Worm (Caenorhabditis elegans) whole organism, L4 larva: ENCODE measurements around the gene C27A2.12.

Source experiments
- F10B5.3 ChIP-seq: sonication (generic microtip); optimal IDR thresholded peaks from 2 replicates; lab custom pipeline; 2016; ENCODE audit warnings: mild to moderate bottlenecking, missing genetic modification characterization, missing compliant biosample characterization
- F26F4.8 ChIP-seq: fragments of 200-800 bp; sonication (Bioruptor generic); conservative IDR thresholded peaks from 2 replicates; pipeline ENCODE4 v1.3.6; 2022; ENCODE audit warnings: missing genetic modification characterization, missing compliant biosample characterization
- T20F7.1 ChIP-seq: fragments of 200-800 bp; sonication (Bioruptor generic); optimal IDR thresholded peaks from 2 replicates; lab custom pipeline; 2018; ENCODE audit warnings: mild to moderate bottlenecking, missing genetic modification characterization, missing compliant biosample characterization
- Y105C5A.15 ChIP-seq: fragments of 200-800 bp; sonication (Bioruptor generic); IDR thresholded peaks from 2 replicates; pipeline ENCODE4 v1.3.6; 2022; ENCODE audit warnings: missing genetic modification characterization, missing compliant biosample characterization
- ZK546.5 ChIP-seq, 2 experiments: sonication (generic microtip); optimal IDR thresholded peaks; 2 replicates each; lab custom pipeline; 2017; ENCODE audit warnings: missing biosample characterization in 2 of 2, missing genetic modification characterization in 2 of 2
- aha-1 ChIP-seq: fragments of 150-350 bp; peaks from one replicate; lab custom pipeline; 2014; ENCODE audit warnings: missing biosample characterization, missing genetic modification characterization
- aly-2 ChIP-seq: sonication (generic microtip); optimal IDR thresholded peaks from 2 replicates; lab custom pipeline; 2018; ENCODE audit warnings: missing biosample characterization, missing genetic modification characterization
- arid-1 ChIP-seq: fragments of 200-800 bp; sonication (Bioruptor generic); conservative IDR thresholded peaks from 2 replicates; pipeline ENCODE4 v1.3.6; 2022; ENCODE audit warnings: missing genetic modification reagents, missing genetic modification characterization, missing compliant biosample characterization
- ceh-62 ChIP-seq: sonication (generic microtip); optimal IDR thresholded peaks from 2 replicates; lab custom pipeline; 2017; ENCODE audit warnings: missing biosample characterization, missing genetic modification characterization
- cey-2 ChIP-seq: sonication (generic microtip); optimal IDR thresholded peaks from 3 replicates; lab custom pipeline; 2017; ENCODE audit warnings: missing genetic modification characterization, mild to moderate bottlenecking, missing compliant biosample characterization, antibody characterized with exemption, borderline replicate concordance; ENCODE audit not compliant: insufficient read depth
- ctbp-1 ChIP-seq: fragments of 200-800 bp; sonication (Bioruptor generic); IDR thresholded peaks from 2 replicates; pipeline ENCODE4 v1.3.6; 2022; ENCODE audit warnings: missing genetic modification reagents, missing genetic modification characterization, missing compliant biosample characterization
- daf-12 ChIP-seq: fragments of 150-350 bp; optimal IDR thresholded peaks from 2 replicates; lab custom pipeline; 2014; ENCODE audit warnings: missing biosample characterization, missing genetic modification reagents, missing genetic modification characterization
- dmd-6 ChIP-seq: fragments of 200-800 bp; sonication (Bioruptor generic); IDR thresholded peaks from 2 replicates; pipeline ENCODE4 v1.3.6; 2022; ENCODE audit warnings: missing genetic modification reagents, missing genetic modification characterization, missing compliant biosample characterization
- dpl-1 ChIP-seq: fragments of 150-350 bp; optimal IDR thresholded peaks from 2 replicates; lab custom pipeline; 2014; ENCODE audit warnings: missing biosample characterization, missing genetic modification reagents, missing genetic modification characterization
- dve-1 ChIP-seq: sonication (generic microtip); optimal IDR thresholded peaks from 2 replicates; lab custom pipeline; 2017; ENCODE audit warnings: antibody characterized with exemption, mild to moderate bottlenecking, missing genetic modification characterization, missing compliant biosample characterization; ENCODE audit not compliant: insufficient read depth
- fkh-10 ChIP-seq: fragments of 150-350 bp; optimal IDR thresholded peaks from 2 replicates; lab custom pipeline; 2014; ENCODE audit warnings: missing biosample characterization, missing genetic modification reagents, missing genetic modification characterization
- fos-1 ChIP-seq: fragments of 150-350 bp; optimal IDR thresholded peaks from 2 replicates; lab custom pipeline; 2014; ENCODE audit warnings: missing biosample characterization, missing genetic modification characterization
- hif-1 ChIP-seq, 2 experiments: sonication (generic microtip); optimal IDR thresholded peaks; 2 replicates each; lab custom pipeline; 2016 to 2017; ENCODE audit warnings: missing compliant biosample characterization in 2 of 2, missing genetic modification characterization in 2 of 2, missing genetic modification reagents in 2 of 2, missing genotype in 2 of 2, mild to moderate bottlenecking in 1 of 2
- hlh-11 ChIP-seq: fragments of 200-800 bp; sonication (Bioruptor generic); optimal IDR thresholded peaks from 2 replicates; lab custom pipeline; 2018; ENCODE audit warnings: mild to moderate bottlenecking, missing genetic modification characterization, missing compliant biosample characterization
- hlh-30 ChIP-seq: sonication (generic microtip); optimal IDR thresholded peaks from 2 replicates; lab custom pipeline; 2017; ENCODE audit warnings: antibody characterized with exemption, mild to moderate bottlenecking, missing genetic modification characterization, missing compliant biosample characterization; ENCODE audit not compliant: insufficient read depth
- lin-15B ChIP-seq: fragments of 150-350 bp; sonication (generic microtip); optimal IDR thresholded peaks from 3 replicates; lab custom pipeline; 2014; ENCODE audit warnings: missing biosample characterization, missing genetic modification characterization
- lin-29 ChIP-seq: fragments of 200-800 bp; sonication (Bioruptor generic); IDR thresholded peaks from 2 replicates; pipeline ENCODE4 v1.3.6; 2022; ENCODE audit warnings: missing genetic modification reagents, missing genetic modification characterization, missing compliant biosample characterization
- lsy-2 ChIP-seq, 2 experiments: fragments of 150-350 bp in 1 of 2; sonication (generic microtip) in 1 of 2; optimal IDR thresholded peaks; 2 replicates each; lab custom pipeline; 2014 to 2017; ENCODE audit warnings: missing biosample characterization in 2 of 2, missing genetic modification characterization in 2 of 2
- madf-9 ChIP-seq: fragments of 200-800 bp; sonication (Bioruptor generic); conservative IDR thresholded peaks from 2 replicates; pipeline ENCODE4 v1.3.6; 2022; ENCODE audit warnings: missing genetic modification reagents, missing genetic modification characterization, missing compliant biosample characterization
- mdl-1 ChIP-seq, 2 experiments: fragments of 150-350 bp in 1 of 2; sonication (generic microtip) in 1 of 2; optimal IDR thresholded peaks; 2 replicates each; lab custom pipeline; 2014 to 2017; ENCODE audit warnings: missing biosample characterization in 2 of 2, missing genetic modification characterization in 2 of 2
- mep-1 ChIP-seq: fragments of 150-350 bp; sonication (generic microtip); optimal IDR thresholded peaks from 3 replicates; lab custom pipeline; 2014; ENCODE audit warnings: missing biosample characterization, missing genetic modification characterization
- mxl-3 ChIP-seq: fragments of 200-800 bp; sonication (Bioruptor generic); optimal IDR thresholded peaks from 2 replicates; lab custom pipeline; 2018; ENCODE audit warnings: mild to moderate bottlenecking, missing genetic modification characterization, missing compliant biosample characterization
- nhr-28 ChIP-seq: fragments of 150-350 bp; optimal IDR thresholded peaks from 2 replicates; lab custom pipeline; 2014; ENCODE audit warnings: missing biosample characterization, missing genetic modification characterization
- rbr-2 ChIP-seq: sonication (generic microtip); optimal IDR thresholded peaks from 2 replicates; lab custom pipeline; 2016; ENCODE audit warnings: missing genotype, missing genetic modification characterization, missing compliant biosample characterization
- sdz-12 ChIP-seq: fragments of 200-800 bp; sonication (Bioruptor generic); optimal IDR thresholded peaks from 2 replicates; lab custom pipeline; 2018; ENCODE audit warnings: mild to moderate bottlenecking, missing genetic modification characterization, missing compliant biosample characterization
- skn-1 ChIP-seq: fragments of 150-350 bp; optimal IDR thresholded peaks from 2 replicates; lab custom pipeline; 2014; ENCODE audit warnings: missing biosample characterization, missing genetic modification characterization
- spr-1 ChIP-seq: sonication (generic microtip); optimal IDR thresholded peaks from 2 replicates; lab custom pipeline; 2016; ENCODE audit warnings: mild to moderate bottlenecking, missing genetic modification characterization, missing compliant biosample characterization
- unc-62 ChIP-seq, 3 experiments: fragments of 150-350 bp in 1 of 3; sonication (generic microtip); optimal IDR thresholded peaks in 2 of 3; peaks in 1 of 3; 1 replicate in 1 of 3; 2 replicates in 2 of 3; lab custom pipeline; 2014 to 2017; ENCODE audit warnings: missing biosample characterization in 3 of 3, missing genetic modification characterization in 3 of 3, missing genetic modification reagents in 3 of 3, missing genotype in 1 of 3
- zfp-2 ChIP-seq: sonication (generic microtip); optimal IDR thresholded peaks from 2 replicates; lab custom pipeline; 2016; ENCODE audit warnings: mild to moderate bottlenecking, missing genetic modification characterization, missing compliant biosample characterization
- zip-11 ChIP-seq: fragments of 200-800 bp; sonication (Bioruptor generic); IDR thresholded peaks from 2 replicates; pipeline ENCODE4 v1.3.6; 2022; ENCODE audit warnings: missing genetic modification characterization, missing compliant biosample characterization

C27A2.12 gene

DNA sequence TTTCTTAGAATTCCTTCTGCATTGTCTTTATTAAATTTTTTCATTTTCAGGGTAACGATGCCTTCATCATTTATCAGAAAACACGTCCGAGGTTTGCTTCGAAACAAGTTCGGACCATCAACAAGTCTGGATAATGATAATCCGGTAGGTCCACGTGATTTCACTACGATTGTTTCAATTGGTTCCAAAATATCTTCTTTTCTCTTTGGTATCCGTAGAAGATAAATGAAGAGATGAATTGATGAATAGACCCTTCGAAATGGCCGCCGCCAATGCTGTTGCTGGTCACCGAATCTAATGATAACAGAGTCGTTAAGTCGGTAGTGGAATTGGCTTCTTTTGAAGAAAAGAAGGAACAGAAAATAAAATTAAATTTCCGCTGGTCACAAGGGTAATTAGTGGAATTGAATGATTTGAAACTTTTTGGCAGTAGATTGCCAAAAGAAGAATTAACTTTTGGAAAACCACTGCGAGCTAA is 8.0 kb downstream of the C27A2.12 start, which contains the start of gene F33G12.6:
Gene F33G12.6, plus strand, starts transcription at position 51 of the 478 bp plus-strand sequence.
- no peak for TF ChIP-seq skn-1 (tag; lab: Kevin White, UChicago)
- TF ChIP-seq lin-15B = no peak
- TF ChIP-seq hif-1 (tag; optimal IDR thresholded peaks at IDR 0.05; lab: Kevin White, UChicago) = no peak
- no peak for TF ChIP-seq dmd-6
- TF ChIP-seq F26F4.8 = no peak
- peak in 1 of 2 experiments; percentile 66 for TF ChIP-seq unc-62 (GFP tag; optimal IDR thresholded peaks at IDR 0.05 in 1 of 2; lab: Kevin White, UChicago)
- no peak for TF ChIP-seq unc-62 (tag; optimal IDR thresholded peaks at IDR 0.05; lab: Kevin White, UChicago)
- TF ChIP-seq Y105C5A.15 = no peak
- TF ChIP-seq zip-11 (GFP tag; lab: Robert Waterston, UW) = no peak
- TF ChIP-seq T20F7.1 = no peak
- TF ChIP-seq F10B5.3 = no peak
- TF ChIP-seq ceh-62 (tag; lab: Kevin White, UChicago) = no peak
- TF ChIP-seq madf-9 (GFP tag; lab: Robert Waterston, UW) = no peak
- no peak for TF ChIP-seq dpl-1 (GFP tag; lab: Kevin White, UChicago)
- TF ChIP-seq ZK546.5 (tag; optimal IDR thresholded peaks at IDR 0.05; lab: Kevin White, UChicago) = no peak
- peak; percentile 44 for TF ChIP-seq aha-1
- TF ChIP-seq hlh-30 (tag; lab: Kevin White, UChicago) = peak; percentile 15
- TF ChIP-seq arid-1 = no peak

DNA sequence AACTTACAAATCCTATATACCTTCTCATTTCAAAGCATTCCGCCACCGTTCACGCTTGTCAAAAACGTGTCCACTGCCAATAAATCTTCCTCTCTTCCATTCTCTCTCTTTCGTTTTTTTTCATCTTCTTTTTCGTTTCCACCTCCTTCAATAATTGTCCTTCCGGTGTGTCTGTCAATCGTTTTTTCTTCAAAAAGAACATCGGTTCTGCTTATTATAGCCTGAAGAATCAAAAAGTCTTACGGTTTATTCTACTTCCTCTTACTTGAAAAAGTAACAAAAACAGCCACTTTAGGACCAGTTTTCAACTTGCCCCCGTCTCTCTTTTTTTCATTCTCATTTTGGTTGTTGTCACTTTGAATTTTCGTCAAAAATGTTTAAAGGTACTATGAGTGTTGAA is 8.7 kb downstream of the C27A2.12 start:
- TF ChIP-seq mdl-1 (tag; optimal IDR thresholded peaks at IDR 0.05; lab: Kevin White, UChicago) (peak in 1 of 2 experiments; percentile 35), hlh-30 (tag; lab: Kevin White, UChicago) (peak; percentile 1), daf-12 (no peak), aha-1 (peak; percentile 61), aly-2 (no peak), unc-62 (GFP tag; optimal IDR thresholded peaks at IDR 0.05 in 1 of 2; lab: Kevin White, UChicago) (peak in 1 of 2 experiments; percentile 99), unc-62 (tag; optimal IDR thresholded peaks at IDR 0.05; lab: Kevin White, UChicago) (no peak), lsy-2 (tag; optimal IDR thresholded peaks at IDR 0.05; lab: Kevin White, UChicago) (peak in 1 of 2 experiments; percentile 22), cey-2 (tag; lab: Kevin White, UChicago) (peak; percentile 77), hlh-11 (tag; lab: Kevin White, UChicago) (peak; percentile 25), nhr-28 (tag; lab: Kevin White, UChicago) (peak; percentile 50), spr-1 (tag; lab: Kevin White, UChicago) (no peak), mxl-3 (GFP tag; lab: Kevin White, UChicago) (peak; percentile 56), mep-1 (tag; lab: Kevin White, UChicago) (peak; percentile 9)

ce11 chrII:5048185-5048795 is 9.6 kb downstream of the C27A2.12 start:
- TF ChIP-seq rbr-2 (tag; lab: Kevin White, UChicago) (no peak), lin-29 (no peak), zfp-2 (tag; lab: Kevin White, UChicago) (no peak), dve-1 (tag; lab: Kevin White, UChicago) (peak; percentile 20), mdl-1 (tag; optimal IDR thresholded peaks at IDR 0.05; lab: Kevin White, UChicago) (peak in 1 of 2 experiments; percentile 7), mxl-3 (GFP tag; lab: Kevin White, UChicago) (no peak), sdz-12 (GFP tag; lab: Kevin White, UChicago) (no peak), spr-1 (tag; lab: Kevin White, UChicago) (no peak), fkh-10 (GFP tag; lab: Kevin White, UChicago) (no peak), ZK546.5 (tag; optimal IDR thresholded peaks at IDR 0.05; lab: Kevin White, UChicago) (no peak), aha-1 (peak; percentile 92), ctbp-1 (GFP tag; lab: Robert Waterston, UW) (no peak), fos-1 (tag; lab: Kevin White, UChicago) (no peak), hlh-30 (tag; lab: Kevin White, UChicago) (peak; percentile 60)
